Fruit fly (Drosophila melanogaster): Measurements from ENCODE around the gene bif.

Gene bif

dm6 chrX:11628986-11629571 lies 49.7 kb upstream of the bif start (continued):
- TF ChIP-seq Poxn (GFP tag; IDR thresholded peaks at IDR 0.05), result no peak
- no peak for TF ChIP-seq CG5953 (GFP tag; IDR thresholded peaks at IDR 0.05)
- peak; percentile 33 for TF ChIP-seq fd64A (GFP tag; optimal IDR thresholded peaks at IDR 0.05)
- no peak for TF ChIP-seq Jarid2 (GFP tag; optimal IDR thresholded peaks at IDR 0.05)
- TF ChIP-seq CG33557 (GFP tag; optimal IDR thresholded peaks at IDR 0.05), result peak; percentile 74
- TF ChIP-seq peb (GFP tag; IDR thresholded peaks at IDR 0.05), result peak; percentile 35; the same call in 1 of the 2 replicates
- no peak for TF ChIP-seq gro (GFP tag; optimal IDR thresholded peaks at IDR 0.05)
- TF ChIP-seq CG3847 (GFP tag; IDR thresholded peaks at IDR 0.05), result no peak
- no peak for TF ChIP-seq Elba2 (GFP tag; optimal IDR thresholded peaks at IDR 0.05)
- peak; percentile 23 for TF ChIP-seq CG8089 (GFP tag; optimal IDR thresholded peaks at IDR 0.05)
- TF ChIP-seq CG31365 (tag; optimal IDR thresholded peaks at IDR 0.05), result no peak
- no peak for TF ChIP-seq CG8478 (optimal IDR thresholded peaks at IDR 0.05)
- no peak for TF ChIP-seq Dp (GFP tag; optimal IDR thresholded peaks at IDR 0.05)
- TF ChIP-seq CG4282 (GFP tag; optimal IDR thresholded peaks at IDR 0.05), result no peak
- no peak for TF ChIP-seq CG12744 (GFP tag; optimal IDR thresholded peaks at IDR 0.05)
- no peak for TF ChIP-seq al (GFP tag; IDR thresholded peaks at IDR 0.05)
- TF ChIP-seq twi (tag; optimal IDR thresholded peaks at IDR 0.05), result no peak
- TF ChIP-seq lmd (GFP tag; IDR thresholded peaks at IDR 0.05), result peak; percentile 51; the same call in 1 of the 2 replicates
- TF ChIP-seq CG6765 (GFP tag; optimal IDR thresholded peaks at IDR 0.05), result no peak
- TF ChIP-seq chif (GFP tag; optimal IDR thresholded peaks at IDR 0.05), result peak in 1 of 2 experiments; percentile 62
- TF ChIP-seq lab (GFP tag; optimal IDR thresholded peaks at IDR 0.05), result peak; percentile 44
- TF ChIP-seq CG10274 (GFP tag; optimal IDR thresholded peaks at IDR 0.05), result no peak
- peak; percentile 80 for TF ChIP-seq CG10959 (GFP tag; IDR thresholded peaks at IDR 0.05)
- peak; percentile 2 to 46 for TF ChIP-seq Hr51 (GFP tag; optimal IDR thresholded peaks at IDR 0.05)
- no peak for TF ChIP-seq ftz-f1 (GFP tag; optimal IDR thresholded peaks at IDR 0.05)
- peak; percentile 70 for TF ChIP-seq CG17361 (GFP tag; IDR thresholded peaks at IDR 0.05)
- TF ChIP-seq CG7786 (GFP tag; optimal IDR thresholded peaks at IDR 0.05), result peak; percentile 3
- peak; percentile 20 for TF ChIP-seq Max (GFP tag; optimal IDR thresholded peaks at IDR 0.05)
- no peak for TF ChIP-seq Trl (optimal IDR thresholded peaks at IDR 0.05)
- peak; percentile 0 for TF ChIP-seq Trl (GFP tag; optimal IDR thresholded peaks at IDR 0.05)
- TF ChIP-seq unpg (GFP tag; optimal IDR thresholded peaks at IDR 0.05), result peak; percentile 68
- no peak for TF ChIP-seq vfl (GFP tag; optimal IDR thresholded peaks at IDR 0.05)
- TF ChIP-seq CG9727 (GFP tag; optimal IDR thresholded peaks at IDR 0.05), result peak; percentile 66
- no peak for TF ChIP-seq CG11085 (GFP tag; IDR thresholded peaks at IDR 0.05)
- peak; percentile 14 for TF ChIP-seq Lhr (GFP tag; optimal IDR thresholded peaks at IDR 0.05)
- no peak for TF ChIP-seq CG42726 (GFP tag; IDR thresholded peaks at IDR 0.05; ENCODE audit: partially characterized antibody)
- no peak for TF ChIP-seq Ets97D (GFP tag; optimal IDR thresholded peaks at IDR 0.05)
- TF ChIP-seq schlank (tag; optimal IDR thresholded peaks at IDR 0.05), result no peak
- TF ChIP-seq CG15269 (tag; optimal IDR thresholded peaks at IDR 0.05), result peak; percentile 3
- peak; percentile 50 for TF ChIP-seq E2f1 (GFP tag; IDR thresholded peaks at IDR 0.05)
- TF ChIP-seq MESR4 (GFP tag; optimal IDR thresholded peaks at IDR 0.05), result no peak
- no peak for TF ChIP-seq Dip3 (GFP tag; optimal IDR thresholded peaks at IDR 0.05)
- TF ChIP-seq Dek (tag; optimal IDR thresholded peaks at IDR 0.05), result no peak
- TF ChIP-seq danr (GFP tag; IDR thresholded peaks at IDR 0.05), result no peak
- TF ChIP-seq pho (GFP tag; optimal IDR thresholded peaks at IDR 0.05), result no peak
- TF ChIP-seq CG17829 (tag; optimal IDR thresholded peaks at IDR 0.05), result peak; percentile 54
- TF ChIP-seq CG4360 (GFP tag; IDR thresholded peaks at IDR 0.05), result peak; percentile 51; the same call in 1 of the 2 replicates
- no peak for TF ChIP-seq repo (GFP tag; optimal IDR thresholded peaks at IDR 0.05)
- TF ChIP-seq ranshi (GFP tag; IDR thresholded peaks at IDR 0.05), result peak; percentile 45; the same call in 1 of the 2 replicates
- TF ChIP-seq CG13424 (tag; optimal IDR thresholded peaks at IDR 0.05), result peak; percentile 52
- no peak for TF ChIP-seq CG12299 (tag; optimal IDR thresholded peaks at IDR 0.05)

Data from whole organism, embryonic.